Fruit fly (Drosophila melanogaster): Measurements from ENCODE around the gene CG5068.

The CG5068 gene

DNA sequence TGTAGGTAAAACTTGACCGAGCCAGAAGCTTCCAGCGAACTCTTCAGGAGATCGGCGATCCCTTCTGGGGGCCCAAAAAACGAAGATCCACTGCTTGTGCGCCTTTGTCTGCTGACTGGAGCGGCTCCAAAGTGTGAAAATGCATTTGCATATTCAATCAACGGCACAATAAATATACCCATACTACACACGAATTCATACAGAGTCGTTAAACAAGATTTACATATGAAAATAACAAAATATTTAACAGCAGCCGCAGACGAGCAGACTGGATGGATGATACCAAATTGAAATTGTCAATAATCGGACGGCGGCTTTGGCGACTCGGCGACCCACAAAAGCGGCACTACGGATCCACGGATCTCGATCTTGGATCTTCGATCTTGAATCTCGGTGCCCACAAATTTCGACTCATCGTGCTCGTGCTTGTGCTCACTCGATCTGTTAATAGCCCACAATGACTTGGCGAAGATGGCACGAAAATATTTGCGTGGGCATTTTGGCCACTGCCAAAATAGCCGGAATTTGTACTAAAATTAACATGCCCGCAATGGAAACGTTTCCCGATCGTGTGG lies 40.7 kb downstream of the CG5068 start:
- no peak for TF ChIP-seq CG17801 (GFP tag; optimal IDR thresholded peaks at IDR 0.05; ENCODE audit: partially characterized antibody)

DNA sequence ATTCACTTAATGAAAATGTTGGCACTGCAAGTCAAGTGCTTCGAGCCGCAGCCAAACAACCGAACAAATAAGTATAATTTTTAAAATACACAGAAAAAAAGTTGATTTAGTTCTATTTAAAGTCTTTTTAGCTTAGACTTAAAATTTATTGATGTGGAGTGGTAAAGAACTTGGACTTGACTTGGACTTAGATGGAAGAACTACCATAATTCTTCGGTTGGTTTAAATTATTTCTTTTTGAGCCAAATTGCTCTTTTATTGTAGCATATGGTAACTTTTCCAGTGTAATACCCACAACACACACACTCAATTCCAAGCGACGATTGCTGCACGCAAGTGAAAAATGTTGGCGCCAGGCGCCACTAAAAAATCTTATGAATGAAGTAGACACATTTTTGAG lies 41.5 kb downstream of the CG5068 start:
- TF ChIP-seq CG17801 (GFP tag; optimal IDR thresholded peaks at IDR 0.05; ENCODE audit: partially characterized antibody) = no peak

DNA sequence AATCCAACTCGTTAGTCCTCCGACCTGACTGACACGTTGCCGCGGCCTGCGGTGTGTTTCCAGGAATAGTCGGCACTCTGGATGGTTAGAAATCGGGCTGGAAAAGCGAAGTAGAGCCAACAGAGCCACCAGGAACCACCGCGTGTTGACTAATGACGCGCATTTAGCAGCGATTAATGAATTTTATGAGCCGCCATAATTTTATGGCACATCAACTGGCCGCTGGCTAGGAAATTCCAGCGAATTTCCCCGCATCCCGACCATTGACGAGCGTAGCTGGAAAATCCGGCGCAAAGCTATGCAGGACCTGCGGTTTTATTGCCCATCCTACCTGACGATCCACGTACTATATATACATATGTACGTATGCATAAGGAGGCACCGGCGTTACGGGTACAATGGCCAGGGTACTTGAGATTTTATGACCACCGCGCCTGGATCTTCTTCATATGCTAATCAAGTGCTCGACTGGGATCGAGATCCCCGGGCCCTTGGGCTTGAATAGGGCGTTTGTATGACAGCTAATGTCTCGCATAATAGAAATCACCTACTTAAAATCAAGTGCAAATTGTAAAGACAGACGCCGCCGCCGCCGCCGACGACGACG lies 42.8 kb downstream of the CG5068 start:
- TF ChIP-seq CG17801 (GFP tag; optimal IDR thresholded peaks at IDR 0.05; ENCODE audit: partially characterized antibody) = no peak

DNA sequence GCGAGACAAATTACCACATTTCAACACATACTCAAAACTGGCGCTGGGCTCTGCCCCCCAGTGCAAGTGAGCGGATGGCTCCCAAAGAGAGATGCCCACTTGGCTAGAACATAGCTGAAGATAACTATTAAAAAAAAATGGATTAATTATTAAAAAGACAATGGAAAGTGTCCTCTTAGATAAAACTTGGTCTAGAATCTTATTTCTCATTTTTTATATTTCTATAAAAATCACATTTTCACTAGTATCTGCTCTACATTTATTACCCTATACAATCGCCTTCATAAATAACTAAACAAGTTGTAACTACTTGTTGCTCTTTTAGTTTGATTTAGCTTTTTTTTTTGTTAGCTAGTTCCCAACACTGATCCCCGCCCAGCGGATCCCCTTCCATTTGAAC lies 46.4 kb downstream of the CG5068 start:
- no peak for TF ChIP-seq CG17801 (GFP tag; optimal IDR thresholded peaks at IDR 0.05; ENCODE audit: partially characterized antibody)

DNA sequence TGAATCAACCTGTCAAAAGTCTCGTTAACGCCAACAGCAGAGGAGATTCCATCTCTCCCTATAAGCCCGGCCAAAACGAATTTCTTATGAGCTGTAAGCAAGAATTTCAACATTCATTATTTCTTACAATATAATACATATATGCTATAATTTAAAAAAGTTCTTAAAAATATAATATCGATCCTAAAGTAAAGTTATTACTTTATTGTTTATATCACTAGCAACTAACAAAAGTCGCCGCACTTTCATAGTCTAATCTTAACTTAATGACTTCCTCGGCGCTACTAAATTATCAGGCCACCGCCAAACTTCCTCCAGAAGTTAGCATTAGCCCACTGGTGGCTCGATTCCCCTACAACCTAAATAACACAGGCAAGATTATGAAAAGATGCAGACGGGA lies 47.0 kb downstream of the CG5068 start:
- no peak for TF ChIP-seq CG17801 (GFP tag; optimal IDR thresholded peaks at IDR 0.05; ENCODE audit: partially characterized antibody)

DNA sequence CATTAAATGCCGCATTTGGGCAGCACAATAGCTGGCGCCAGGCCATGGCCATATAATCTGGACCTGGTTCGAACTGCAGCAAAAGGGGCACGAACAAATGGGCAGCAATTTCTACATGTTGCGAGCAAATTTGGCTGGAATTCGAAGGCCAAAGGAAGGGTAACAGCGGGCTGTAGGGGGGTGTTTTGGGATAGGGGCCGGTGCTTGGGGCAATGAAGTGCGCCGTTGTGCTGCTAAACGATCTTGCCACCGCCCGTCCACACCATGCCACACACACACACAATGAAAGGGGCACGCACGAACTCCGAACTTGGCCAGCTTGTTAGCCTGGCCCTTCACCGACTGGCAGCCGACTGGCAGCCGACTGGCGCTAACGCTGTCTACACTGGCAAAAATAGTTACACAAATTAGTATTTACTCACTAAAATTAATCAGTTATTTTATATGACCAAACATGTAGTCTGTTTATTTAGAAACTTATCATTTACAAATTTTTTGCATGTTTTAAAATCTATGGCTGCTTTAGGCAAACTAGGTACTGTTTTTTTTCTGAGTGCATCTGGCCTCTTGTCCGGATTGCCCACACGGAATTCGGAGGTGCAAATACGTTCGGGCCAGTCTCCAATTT lies 47.6 kb downstream of the CG5068 start:
- no peak for TF ChIP-seq CG17801 (GFP tag; optimal IDR thresholded peaks at IDR 0.05; ENCODE audit: partially characterized antibody)

DNA sequence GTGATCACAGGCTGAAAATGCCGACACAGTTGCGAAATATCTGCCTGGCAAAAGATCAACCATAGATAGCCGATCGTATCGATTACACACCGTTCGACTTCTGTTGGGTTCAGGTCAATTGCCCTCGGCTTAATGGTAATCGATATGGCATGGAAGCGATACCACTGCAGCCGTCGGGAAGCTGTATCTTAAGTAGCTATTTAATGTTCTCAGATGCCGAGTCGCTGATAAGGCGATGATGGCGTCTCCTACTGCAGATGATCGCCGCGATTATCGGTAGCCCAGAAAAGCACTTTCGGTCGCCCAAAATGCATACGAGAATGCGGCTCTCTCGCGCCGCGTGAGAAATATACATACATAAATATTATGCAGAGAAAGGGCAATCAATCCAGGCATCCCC lies 51.1 kb downstream of the CG5068 start:
- no peak for TF ChIP-seq CG17801 (GFP tag; optimal IDR thresholded peaks at IDR 0.05; ENCODE audit: partially characterized antibody)

All from ovary, adult (tissue).